Worm (Caenorhabditis elegans) whole organism, L4 larva: Measurements from ENCODE around the gene T07H3.8.
"Not testable (repeated sequence)": the region's sequence is repeated elsewhere in the genome, so short reads cannot be mapped to it uniquely, and the experiment has no call there.

ENCODE experiments used
- F10B5.3 ChIP-seq: sonication (generic microtip); optimal IDR thresholded peaks from 2 replicates; lab custom pipeline; 2016; ENCODE audit warnings: mild to moderate bottlenecking, missing genetic modification characterization, missing compliant biosample characterization
- F49E8.2 ChIP-seq: sonication (generic microtip); optimal IDR thresholded peaks from 2 replicates; lab custom pipeline; 2016; ENCODE audit warnings: missing compliant biosample characterization, mild to moderate bottlenecking, missing genetic modification characterization, borderline replicate concordance
- nhr-11 ChIP-seq: fragments of 150-350 bp; optimal IDR thresholded peaks from 2 replicates; lab custom pipeline; 2014; ENCODE audit warnings: missing biosample characterization, missing genetic modification characterization
- snpc-4 ChIP-seq: fragments of 150-350 bp; optimal IDR thresholded peaks from 2 replicates; lab custom pipeline; 2014; ENCODE audit warnings: missing biosample characterization, missing genetic modification characterization

DNA sequence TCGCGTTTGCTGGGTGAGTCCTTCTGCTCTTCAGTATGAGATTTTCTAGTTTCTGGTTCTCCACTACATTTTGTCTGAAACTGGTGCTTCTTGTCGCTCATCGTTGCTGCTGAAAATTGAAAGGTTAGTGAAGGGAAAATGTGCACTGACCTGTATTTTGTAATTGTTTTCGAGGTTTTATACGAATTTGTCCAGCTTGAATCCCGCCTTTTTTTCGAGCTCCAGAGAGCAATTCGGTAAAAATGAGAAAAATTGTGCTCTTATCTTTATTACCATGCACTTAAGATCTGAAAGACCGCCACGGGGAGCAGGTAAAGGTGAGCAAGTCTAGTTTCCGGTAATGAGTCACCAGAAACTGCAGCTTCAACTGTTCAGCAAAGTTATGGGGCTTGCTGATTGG is 41.4 kb downstream of the T07H3.8 start, which contains the start of gene C08E3.15:
- TF ChIP-seq nhr-11, snpc-4, F10B5.3, F49E8.2 (tag; lab: Kevin White, UChicago): not testable (repeated sequence)
